Worm (Caenorhabditis elegans) whole organism, L4/young adult: ENCODE measurements around the gene C56A3.6.

Source experiments
- W03F9.2 ChIP-seq: fragments of 150-350 bp; optimal IDR thresholded peaks from 2 replicates; lab custom pipeline; 2014; ENCODE audit warnings: missing biosample characterization, missing genetic modification characterization
- dao-5 ChIP-seq: sonication (generic microtip); optimal IDR thresholded peaks from 2 replicates; lab custom pipeline; 2016; ENCODE audit warnings: missing genotype, missing genetic modification characterization, moderate library complexity, missing compliant biosample characterization
- him-1 ChIP-seq: sonication (generic microtip); optimal IDR thresholded peaks from 2 replicates; lab custom pipeline; 2016; ENCODE audit warnings: missing genotype, missing genetic modification reagents, missing genetic modification characterization, missing compliant biosample characterization

C56A3.6 gene

ce11 chrV:13556297-13556696 is at the start of gene C56A3.6:
Gene C56A3.6, minus strand, starts transcription at chrV:13556397.
- TF ChIP-seq W03F9.2 (no peak), dao-5 (tag; lab: Kevin White, UChicago) (no peak), him-1 (tag; lab: Kevin White, UChicago) (no peak)

ce11 chrV:13600882-13601281 is 44.7 kb upstream of the C56A3.6 start, which contains the start of gene rdy-2:
Gene rdy-2, minus strand, starts transcription at chrV:13600982.
- TF ChIP-seq him-1 (tag; lab: Kevin White, UChicago) (no peak), W03F9.2 (no peak), dao-5 (tag; lab: Kevin White, UChicago) (no peak)

ce11 chrV:13598370-13598769 is 42.2 kb upstream of the C56A3.6 start:
- TF ChIP-seq him-1 (tag; lab: Kevin White, UChicago), result no peak
- TF ChIP-seq dao-5 (tag; lab: Kevin White, UChicago), result no peak
- TF ChIP-seq W03F9.2, result no peak

- TF ChIP-seq him-1 (tag; lab: Kevin White, UChicago), result no peak
- TF ChIP-seq W03F9.2, result no peak
- no peak for TF ChIP-seq dao-5 (tag; lab: Kevin White, UChicago)
Measured at ce11 chrV:13593083-13593482, 36.9 kb upstream of the C56A3.6 start, which contains the start of gene F53F4.4. Gene F53F4.4, plus strand, starts transcription at chrV:13593383.

ce11 chrV:13591504-13592174 is 35.4 kb upstream of the C56A3.6 start, which contains the start of gene tbcb-1:
Gene tbcb-1, plus strand, starts transcription at chrV:13592124.
- peak; percentile 23 for TF ChIP-seq W03F9.2
- TF ChIP-seq dao-5 (tag; lab: Kevin White, UChicago), result no peak

ce11 chrV:13589494-13590176 is 33.4 kb upstream of the C56A3.6 start, which contains the start of the genes F53F4.2 and F53F4.18:
Gene F53F4.2, minus strand, starts transcription at chrV:13589594.
Gene F53F4.18, plus strand, starts transcription at chrV:13590126.
- TF ChIP-seq him-1 (tag; lab: Kevin White, UChicago), result no peak
- no peak for TF ChIP-seq dao-5 (tag; lab: Kevin White, UChicago)
- TF ChIP-seq W03F9.2, result no peak

- TF ChIP-seq him-1 (tag; lab: Kevin White, UChicago) (no peak), W03F9.2 (no peak), dao-5 (tag; lab: Kevin White, UChicago) (no peak)
Measured at ce11 chrV:13587902-13588301, 31.7 kb upstream of the C56A3.6 start, which contains the start of gene F53F4.17. Gene F53F4.17, plus strand, starts transcription at chrV:13588202.

ce11 chrV:13584484-13584883 is 28.3 kb upstream of the C56A3.6 start, which contains the start of gene F53F4.1:
Gene F53F4.1, plus strand, starts transcription at chrV:13584784.
- no peak for TF ChIP-seq him-1 (tag; lab: Kevin White, UChicago)
- TF ChIP-seq dao-5 (tag; lab: Kevin White, UChicago), result no peak
- no peak for TF ChIP-seq W03F9.2

ce11 chrV:13580696-13581095 is 24.5 kb upstream of the C56A3.6 start, which contains the start of gene C50B8.5:
Gene C50B8.5, plus strand, starts transcription at chrV:13580968.
- no peak for TF ChIP-seq him-1 (tag; lab: Kevin White, UChicago)
- TF ChIP-seq dao-5 (tag; lab: Kevin White, UChicago), result no peak
- no peak for TF ChIP-seq W03F9.2

ce11 chrV:13578637-13579036 is 22.4 kb upstream of the C56A3.6 start, which contains the start of gene C50B8.6:
Gene C50B8.6, plus strand, starts transcription at chrV:13578972.
- TF ChIP-seq dao-5 (tag; lab: Kevin White, UChicago) (no peak), him-1 (tag; lab: Kevin White, UChicago) (no peak), W03F9.2 (no peak)

ce11 chrV:13577463-13577862 is 21.3 kb upstream of the C56A3.6 start:
- TF ChIP-seq him-1 (tag; lab: Kevin White, UChicago), result no peak
- TF ChIP-seq dao-5 (tag; lab: Kevin White, UChicago), result no peak
- TF ChIP-seq W03F9.2, result no peak

- TF ChIP-seq W03F9.2, result no peak
- no peak for TF ChIP-seq him-1 (tag; lab: Kevin White, UChicago)
- TF ChIP-seq dao-5 (tag; lab: Kevin White, UChicago), result no peak
Measured at ce11 chrV:13576828-13577227, 20.6 kb upstream of the C56A3.6 start.

- TF ChIP-seq dao-5 (tag; lab: Kevin White, UChicago), result no peak
- no peak for TF ChIP-seq him-1 (tag; lab: Kevin White, UChicago)
- no peak for TF ChIP-seq W03F9.2
Measured at ce11 chrV:13575866-13576265, 19.7 kb upstream of the C56A3.6 start.

ce11 chrV:13571714-13572258 is 15.6 kb upstream of the C56A3.6 start, which contains the start of gene C50B8.4:
Gene C50B8.4, plus strand, starts transcription at chrV:13572012.
- TF ChIP-seq dao-5 (tag; lab: Kevin White, UChicago), result no peak
- TF ChIP-seq W03F9.2, result no peak
- no peak for TF ChIP-seq him-1 (tag; lab: Kevin White, UChicago)
